Worm (Caenorhabditis elegans): ENCODE measurements around the gene F31D5.2.

Gene F31D5.2

DNA sequence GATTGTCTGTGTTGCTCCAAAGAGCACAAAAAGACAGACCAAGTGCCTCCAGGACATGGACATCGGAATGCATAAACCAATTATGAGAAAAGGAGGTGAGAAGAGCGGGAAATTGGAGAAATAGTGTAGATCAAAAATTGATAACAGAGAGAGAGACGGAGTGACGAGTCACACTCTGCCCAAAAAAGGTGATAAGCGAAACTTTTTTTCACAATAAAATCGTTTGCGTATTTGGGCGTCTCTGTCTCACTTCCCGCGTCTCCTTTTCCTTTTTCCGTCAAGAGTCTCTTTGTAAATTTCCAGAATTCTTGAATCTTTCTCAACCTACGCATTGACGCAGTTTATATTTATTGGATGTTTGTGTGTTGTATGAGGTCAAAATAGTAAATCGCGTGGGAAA lies 21.3 kb upstream of the F31D5.2 start, which contains the start of gene mth-2:
mth-2 (minus strand) TSS at position 188 of the 400 bp plus-strand sequence.
- TF ChIP-seq lsy-12 (tag; optimal IDR thresholded peaks at IDR 0.05) (no peak), elt-1 (tag; optimal IDR thresholded peaks at IDR 0.05) (no peak), elt-2 (tag; optimal IDR thresholded peaks at IDR 0.05) (peak; percentile 95), pqm-1 (tag; optimal IDR thresholded peaks at IDR 0.05) (peak; percentile 78), ceh-28 (tag; optimal IDR thresholded peaks at IDR 0.05) (peak; percentile 14), skn-1 (tag; optimal IDR thresholded peaks at IDR 0.05) (no peak), jun-1 (tag; optimal IDR thresholded peaks at IDR 0.05) (peak; percentile 28)

DNA sequence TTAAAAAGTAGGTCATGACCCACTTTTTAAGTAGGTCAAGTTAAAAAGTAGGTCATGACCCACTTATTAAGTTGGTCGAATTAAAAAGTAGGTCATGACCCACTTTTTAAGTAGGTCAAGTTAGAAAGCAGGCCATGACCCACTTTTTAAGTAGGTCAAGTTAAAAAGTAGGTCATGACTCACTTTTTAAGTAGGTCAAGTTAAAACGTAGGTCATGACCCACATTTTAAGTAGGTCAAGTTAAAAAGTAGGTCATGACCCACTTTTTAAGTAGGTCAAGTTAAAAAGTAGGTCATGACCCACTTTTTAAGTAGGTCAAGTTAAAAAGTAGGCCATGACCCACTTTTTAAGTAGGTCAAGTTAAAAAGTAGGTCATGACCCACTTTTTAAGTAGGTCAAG lies 12.8 kb upstream of the F31D5.2 start:
- peak; percentile 51 for TF ChIP-seq nhr-23 (tag; optimal IDR thresholded peaks at IDR 0.05)

- TF ChIP-seq egl-5 (tag; optimal IDR thresholded peaks at IDR 0.05) (no peak), fkh-10 (GFP tag; optimal IDR thresholded peaks at IDR 0.05) (no peak), nhr-28 (tag; optimal IDR thresholded peaks at IDR 0.05) (no peak), lsy-12 (tag; optimal IDR thresholded peaks at IDR 0.05) (no peak), lin-15B (tag; optimal IDR thresholded peaks at IDR 0.05) (no peak), tbx-2 (tag; optimal IDR thresholded peaks at IDR 0.05) (no peak), fos-1 (tag; optimal IDR thresholded peaks at IDR 0.05) (no peak), elt-2 (tag; optimal IDR thresholded peaks at IDR 0.05) (peak; percentile 85), pqm-1 (tag; optimal IDR thresholded peaks at IDR 0.05) (peak; percentile 39)
These were observed 11.7 kb upstream of the F31D5.2 start, which contains the start of gene mth-1 for ce11 chrII:4203729-4204184. Gene mth-1, minus strand, starts transcription at chrII:4203779.

ce11 chrII:4209071-4209747 lies 6.2 kb upstream of the F31D5.2 start, which contains the start of gene F31D5.6:
Gene F31D5.6, plus strand, starts transcription at chrII:4209697.
- TF ChIP-seq skn-1 (tag; optimal IDR thresholded peaks at IDR 0.05) (no peak), lin-39 (tag; optimal IDR thresholded peaks at IDR 0.05) (no peak), nhr-237 (tag; optimal IDR thresholded peaks at IDR 0.05) (no peak), nhr-11 (tag; optimal IDR thresholded peaks at IDR 0.05) (no peak), fkh-2 (tag; optimal IDR thresholded peaks at IDR 0.05) (no peak), mdl-1 (tag; optimal IDR thresholded peaks at IDR 0.05) (no peak), R02D3.7 (tag; optimal IDR thresholded peaks at IDR 0.05) (no peak), nhr-77 (tag; optimal IDR thresholded peaks at IDR 0.05) (no peak), elt-3 (tag; optimal IDR thresholded peaks at IDR 0.05) (no peak), lin-15B (tag; optimal IDR thresholded peaks at IDR 0.05) (no peak), egl-27 (tag; optimal IDR thresholded peaks at IDR 0.05) (no peak), nhr-12 (tag; optimal IDR thresholded peaks at IDR 0.05) (no peak)

ce11 chrII:4211113-4211512 lies 4.3 kb upstream of the F31D5.2 start, which contains the start of gene F31D5.7:
Gene F31D5.7, plus strand, starts transcription at chrII:4211413.
- TF ChIP-seq ceh-9 (tag; optimal IDR thresholded peaks at IDR 0.05) (no peak), pha-4 (tag; optimal IDR thresholded peaks at IDR 0.05) (no peak), snpc-4 (tag; optimal IDR thresholded peaks at IDR 0.05) (no peak), sea-2 (GFP tag; optimal IDR thresholded peaks at IDR 0.05) (no peak), nhr-11 (tag; optimal IDR thresholded peaks at IDR 0.05) (no peak), ZK546.5 (tag; optimal IDR thresholded peaks at IDR 0.05) (no peak), elt-3 (tag; optimal IDR thresholded peaks at IDR 0.05) (no peak), elt-1 (tag; optimal IDR thresholded peaks at IDR 0.05) (no peak), nhr-12 (tag; optimal IDR thresholded peaks at IDR 0.05) (no peak), nfya-1 (tag; optimal IDR thresholded peaks at IDR 0.05; ENCODE audit: insufficient read depth) (no peak), fos-1 (tag; optimal IDR thresholded peaks at IDR 0.05) (no peak)

DNA sequence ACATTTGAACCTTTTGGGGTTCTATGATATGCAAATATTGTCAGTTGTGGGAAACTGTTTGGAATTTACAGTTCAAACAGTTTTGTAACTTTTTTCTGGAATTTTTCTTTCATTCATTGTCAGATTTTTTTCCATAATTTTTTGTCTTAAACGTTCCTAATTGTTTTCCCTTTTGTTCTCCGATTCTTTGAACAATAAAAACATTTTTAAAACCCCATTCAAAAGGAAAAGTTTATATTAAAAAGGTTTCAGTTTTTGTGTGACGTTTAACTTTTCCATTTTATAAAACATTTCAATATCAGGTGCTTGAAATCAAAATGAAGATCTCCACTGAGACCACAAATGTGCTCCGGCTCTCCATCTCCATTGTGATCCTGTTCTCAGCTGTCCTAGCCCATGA lies 3.6 kb downstream of the F31D5.2 start, which contains the start of gene F31D5.1:
F31D5.1 (plus strand) TSS at position 301 of the 400 bp plus-strand sequence.
- no peak for TF ChIP-seq ZK546.5 (tag; optimal IDR thresholded peaks at IDR 0.05)
- TF ChIP-seq ceh-9 (tag; optimal IDR thresholded peaks at IDR 0.05), result no peak
- TF ChIP-seq snpc-4 (tag; optimal IDR thresholded peaks at IDR 0.05), result no peak
- TF ChIP-seq nhr-43 (tag; optimal IDR thresholded peaks at IDR 0.05; ENCODE audit: poor library complexity, severe bottlenecking), result no peak
- no peak for TF ChIP-seq egl-27 (tag; optimal IDR thresholded peaks at IDR 0.05)
- no peak for TF ChIP-seq lsy-12 (tag; optimal IDR thresholded peaks at IDR 0.05)
- TF ChIP-seq ztf-11 (tag; optimal IDR thresholded peaks at IDR 0.05), result no peak
- no peak for TF ChIP-seq jun-1 (tag; optimal IDR thresholded peaks at IDR 0.05)
- no peak for TF ChIP-seq ztf-4 (tag; optimal IDR thresholded peaks at IDR 0.05)
- no peak for TF ChIP-seq skn-1 (tag; optimal IDR thresholded peaks at IDR 0.05)
- TF ChIP-seq pha-4 (tag; optimal IDR thresholded peaks at IDR 0.05), result no peak
- TF ChIP-seq nhr-25 (tag; optimal IDR thresholded peaks at IDR 0.05), result no peak
- TF ChIP-seq unc-62 (GFP tag; optimal IDR thresholded peaks at IDR 0.05), result no peak
- TF ChIP-seq unc-39 (tag; optimal IDR thresholded peaks at IDR 0.05), result no peak
- no peak for TF ChIP-seq sea-2 (GFP tag; optimal IDR thresholded peaks at IDR 0.05)

Data from whole organism, L3 larva.